Fruit fly (Drosophila melanogaster) whole organism, prepupa: Measurements from ENCODE around the gene CG14234.
A peak's percentile ranks its signal among the peaks of the same experiment; 100 is the strongest.

ENCODE experiments used
- Blimp-1 ChIP-seq: fragments of 200-800 bp; sonication (Bioruptor generic); optimal IDR thresholded peaks from 3 replicates; lab custom pipeline; 2017; ENCODE audit warnings: missing biosample characterization, missing genetic modification characterization, mild to moderate bottlenecking, moderate library complexity, missing genetic modification reagents
- CG10631 ChIP-seq: fragments of 200-800 bp; sonication (Bioruptor generic); optimal IDR thresholded peaks from 2 replicates; lab custom pipeline; 2016; ENCODE audit warnings: missing biosample characterization, missing genetic modification characterization
- CG10669 ChIP-seq: fragments of 200-800 bp; sonication (Bioruptor generic); optimal IDR thresholded peaks from 3 replicates; lab custom pipeline; 2018; ENCODE audit warnings: missing biosample characterization, mild to moderate bottlenecking, missing genetic modification characterization, moderate library complexity
- CG11762 ChIP-seq: fragments of 200-800 bp; sonication (Bioruptor generic); optimal IDR thresholded peaks from 3 replicates; lab custom pipeline; 2016; ENCODE audit warnings: missing biosample characterization, missing genetic modification characterization; ENCODE audit not compliant: insufficient read depth
- CG11902 ChIP-seq: fragments of 200-800 bp; sonication (Bioruptor generic); optimal IDR thresholded peaks from 3 replicates; lab custom pipeline; 2016; ENCODE audit warnings: missing biosample characterization, missing genetic modification characterization
- CG15336 ChIP-seq: fragments of 200-800 bp; sonication (Bioruptor generic); IDR thresholded peaks from 2 replicates; pipeline ENCODE4 v1.3.6; 2022; ENCODE audit warnings: missing biosample characterization, missing genetic modification characterization
- CG1621 ChIP-seq: fragments of 200-800 bp; sonication (Bioruptor generic); optimal IDR thresholded peaks from 3 replicates; lab custom pipeline; 2018; ENCODE audit warnings: missing biosample characterization, mild to moderate bottlenecking, missing genetic modification characterization
- CG16779 ChIP-seq: fragments of 200-800 bp; sonication (Bioruptor generic); optimal IDR thresholded peaks from 3 replicates; lab custom pipeline; 2017; ENCODE audit warnings: missing biosample characterization, mild to moderate bottlenecking, missing genetic modification characterization
- CG31627 ChIP-seq: fragments of 200-800 bp; sonication (Bioruptor generic); optimal IDR thresholded peaks from 3 replicates; lab custom pipeline; 2016; ENCODE audit warnings: missing biosample characterization, missing genetic modification characterization
- CG34406 ChIP-seq: fragments of 200-800 bp; sonication (Bioruptor generic); optimal IDR thresholded peaks from 3 replicates; lab custom pipeline; 2016; ENCODE audit warnings: missing biosample characterization, missing genetic modification characterization
- CG3919 ChIP-seq: fragments of 200-800 bp; sonication (Bioruptor generic); optimal IDR thresholded peaks from 3 replicates; lab custom pipeline; 2016; ENCODE audit warnings: missing biosample characterization, missing genetic modification characterization
- CG4318 ChIP-seq: fragments of 200-800 bp; sonication (Bioruptor generic); optimal IDR thresholded peaks from 3 replicates; lab custom pipeline; 2017; ENCODE audit warnings: missing biosample characterization, mild to moderate bottlenecking, missing genetic modification characterization
- CG6276 ChIP-seq: fragments of 200-800 bp; sonication (Bioruptor generic); optimal IDR thresholded peaks from 2 replicates; lab custom pipeline; 2017; ENCODE audit warnings: missing biosample characterization, mild to moderate bottlenecking, missing genetic modification characterization
- CG6792 ChIP-seq: fragments of 200-800 bp; sonication (Bioruptor generic); optimal IDR thresholded peaks from 3 replicates; lab custom pipeline; 2016; ENCODE audit warnings: missing biosample characterization, missing genetic modification characterization
- CG6854 ChIP-seq: fragments of 200-800 bp; sonication (Bioruptor generic); optimal IDR thresholded peaks from 2 replicates; lab custom pipeline; 2017; ENCODE audit warnings: missing biosample characterization, mild to moderate bottlenecking, missing genetic modification characterization
- CG7368 ChIP-seq: fragments of 200-800 bp; sonication (Bioruptor generic); optimal IDR thresholded peaks from 3 replicates; lab custom pipeline; 2016; ENCODE audit warnings: missing biosample characterization, missing genetic modification characterization
- CG8119 ChIP-seq: fragments of 200-800 bp; sonication (Bioruptor generic); IDR thresholded peaks from 3 replicates; pipeline ENCODE4 v1.3.6; 2022; ENCODE audit warnings: missing biosample characterization, missing genetic modification characterization
- CG8319 ChIP-seq: fragments of 200-800 bp; sonication (Bioruptor generic); optimal IDR thresholded peaks from 3 replicates; lab custom pipeline; 2016; ENCODE audit warnings: missing biosample characterization, missing genetic modification characterization
- CG8632 ChIP-seq: fragments of 200-800 bp; sonication (Bioruptor generic); optimal IDR thresholded peaks from 3 replicates; lab custom pipeline; 2016; ENCODE audit warnings: missing biosample characterization, missing genetic modification characterization
- Eip78C ChIP-seq: fragments of 200-800 bp; sonication (Bioruptor generic); peaks from one replicate; lab custom pipeline; 2016; ENCODE audit warnings: missing biosample characterization, missing genetic modification characterization
- Eip93F ChIP-seq: fragments of 200-800 bp; sonication (Bioruptor generic); optimal IDR thresholded peaks from 2 replicates; lab custom pipeline; 2016; ENCODE audit warnings: missing biosample characterization, mild to moderate bottlenecking, missing genetic modification characterization
- Ets21C ChIP-seq: fragments of 200-800 bp; sonication (Bioruptor generic); optimal IDR thresholded peaks from 3 replicates; lab custom pipeline; 2016; ENCODE audit warnings: missing biosample characterization, missing genetic modification characterization
- Gug ChIP-seq: fragments of 200-800 bp; sonication (Bioruptor generic); IDR thresholded peaks from 2 replicates; pipeline ENCODE4 v1.3.6; 2022; ENCODE audit warnings: missing biosample characterization, missing genetic modification characterization
- Hr38 ChIP-seq: sonication (Bioruptor generic); optimal IDR thresholded peaks from 2 replicates; lab custom pipeline; 2016; ENCODE audit warnings: missing biosample characterization, missing genetic modification characterization
- Hr4 ChIP-seq: fragments of 200-800 bp; sonication (Bioruptor generic); optimal IDR thresholded peaks from 3 replicates; lab custom pipeline; 2016; ENCODE audit warnings: missing biosample characterization, missing genetic modification characterization
- Lpt ChIP-seq: fragments of 200-800 bp; sonication (Bioruptor generic); optimal IDR thresholded peaks from 3 replicates; lab custom pipeline; 2016; ENCODE audit warnings: missing biosample characterization, missing genetic modification characterization
- Met ChIP-seq: fragments of 200-800 bp; sonication (Bioruptor generic); optimal IDR thresholded peaks from 3 replicates; lab custom pipeline; 2016; ENCODE audit warnings: missing biosample characterization, missing genetic modification characterization
- OdsH ChIP-seq: fragments of 200-800 bp; sonication (Bioruptor generic); optimal IDR thresholded peaks from 3 replicates; lab custom pipeline; 2016; ENCODE audit warnings: missing biosample characterization, missing genetic modification characterization
- Sox14 ChIP-seq: fragments of 200-800 bp; sonication (Bioruptor generic); optimal IDR thresholded peaks from 3 replicates; lab custom pipeline; 2016; ENCODE audit warnings: missing biosample characterization, missing genetic modification characterization
- acj6 ChIP-seq: fragments of 200-800 bp; sonication (Bioruptor generic); optimal IDR thresholded peaks from 3 replicates; lab custom pipeline; 2016; ENCODE audit warnings: missing biosample characterization, missing genetic modification characterization
- cyc ChIP-seq: fragments of 200-800 bp; sonication (Bioruptor generic); optimal IDR thresholded peaks from 3 replicates; lab custom pipeline; 2016; ENCODE audit warnings: missing biosample characterization, missing genetic modification characterization
- dac ChIP-seq: fragments of 200-800 bp; sonication (Bioruptor generic); optimal IDR thresholded peaks from 2 replicates; lab custom pipeline; 2017; ENCODE audit warnings: missing biosample characterization, mild to moderate bottlenecking, missing genetic modification characterization
- dsx ChIP-seq: fragments of 200-800 bp; optimal IDR thresholded peaks from 3 replicates; lab custom pipeline; 2019; ENCODE audit warnings: missing biosample characterization, mild to moderate bottlenecking, missing genetic modification characterization, moderate library complexity; ENCODE audit not compliant: poor library complexity, severe bottlenecking
- fkh ChIP-seq: fragments of 200-800 bp; sonication (Bioruptor generic); optimal IDR thresholded peaks from 3 replicates; lab custom pipeline; 2017; ENCODE audit warnings: missing biosample characterization, mild to moderate bottlenecking, missing genetic modification characterization, moderate library complexity
- lz ChIP-seq: fragments of 200-800 bp; sonication (Bioruptor generic); optimal IDR thresholded peaks from 3 replicates; lab custom pipeline; 2016; ENCODE audit warnings: missing biosample characterization, missing genetic modification characterization
- net ChIP-seq: fragments of 200-800 bp; sonication (Bioruptor generic); optimal IDR thresholded peaks from 3 replicates; lab custom pipeline; 2016; ENCODE audit warnings: missing biosample characterization, missing genetic modification characterization
- pdm3 ChIP-seq: fragments of 200-800 bp; sonication (Bioruptor generic); optimal IDR thresholded peaks from 3 replicates; lab custom pipeline; 2016; ENCODE audit warnings: missing biosample characterization, missing genetic modification characterization
- ss ChIP-seq, 2 experiments: fragments of 200-800 bp; sonication (Bioruptor generic); optimal IDR thresholded peaks; 2 replicates in 1 of 2; 3 replicates in 1 of 2; lab custom pipeline; 2017 to 2018; ENCODE audit warnings: mild to moderate bottlenecking in 2 of 2, missing biosample characterization in 2 of 2, missing genetic modification characterization in 2 of 2, moderate library complexity in 1 of 2
- svp ChIP-seq: fragments of 200-800 bp; sonication (Bioruptor generic); peaks from one replicate; lab custom pipeline; 2016; ENCODE audit warnings: missing biosample characterization, missing genetic modification characterization
- topi ChIP-seq: fragments of 200-800 bp; sonication (Bioruptor generic); optimal IDR thresholded peaks from 3 replicates; lab custom pipeline; 2016; ENCODE audit warnings: missing biosample characterization, missing genetic modification characterization
- vri ChIP-seq: fragments of 200-800 bp; sonication (Bioruptor generic); optimal IDR thresholded peaks from 3 replicates; lab custom pipeline; 2016; ENCODE audit warnings: missing biosample characterization, mild to moderate bottlenecking, missing genetic modification characterization

The CG14234 gene

dm6 chrX:19717041-19717440, 18.3 kb upstream of the CG14234 start:
- no peak for TF ChIP-seq lz
- TF ChIP-seq svp (GFP tag; lab: Kevin White, UChicago), result peak; percentile 17
- TF ChIP-seq CG11762, result no peak
- no peak for TF ChIP-seq net (GFP tag; lab: Kevin White, UChicago)

dm6 chrX:19717988-19718973, 17.1 kb upstream of the CG14234 start, which contains the start of gene CG12531:
CG12531 (plus strand) TSS chrX:19718923.
- TF ChIP-seq CG10669 (GFP tag; lab: Kevin White, UChicago), result no peak
- TF ChIP-seq ss (GFP tag; optimal IDR thresholded peaks at IDR 0.05; lab: Kevin White, UChicago), result peak in 1 of 2 experiments; percentile 35
- TF ChIP-seq Blimp-1 (GFP tag; lab: Kevin White, UChicago), result no peak
- no peak for TF ChIP-seq Gug (GFP tag; lab: Robert Waterston, UW)
- TF ChIP-seq svp (GFP tag; lab: Kevin White, UChicago), result peak; percentile 10

dm6 chrX:19730844-19731243, 4.5 kb upstream of the CG14234 start, which contains the start of gene AP-1-2beta:
AP-1-2beta (plus strand) TSS chrX:19731004.
- no peak for TF ChIP-seq Hr4 (GFP tag; lab: Kevin White, UChicago)
- TF ChIP-seq vri, result no peak
- no peak for TF ChIP-seq Sox14 (GFP tag; lab: Kevin White, UChicago)
- no peak for TF ChIP-seq pdm3 (GFP tag; lab: Kevin White, UChicago)

- TF ChIP-seq CG15336 (GFP tag; lab: Robert Waterston, UW) (no peak), CG6792 (GFP tag; lab: Kevin White, UChicago) (no peak), CG1621 (no peak), CG10631 (no peak), CG34406 (GFP tag; lab: Kevin White, UChicago) (no peak), pdm3 (GFP tag; lab: Kevin White, UChicago) (no peak), CG11902 (GFP tag; lab: Kevin White, UChicago) (no peak), CG6854 (GFP tag; lab: Kevin White, UChicago) (no peak), Lpt (GFP tag; lab: Kevin White, UChicago) (no peak), CG31627 (no peak)
Measured at dm6 chrX:19737872-19738271, 2.5 kb downstream of the CG14234 start.

- TF ChIP-seq CG3919, result peak; percentile 59
- peak; percentile 1 for TF ChIP-seq CG8319 (GFP tag; lab: Kevin White, UChicago)
- TF ChIP-seq Eip78C (GFP tag; lab: Kevin White, UChicago), result peak; percentile 66
- TF ChIP-seq CG6276 (GFP tag; lab: Kevin White, UChicago), result no peak
- TF ChIP-seq cyc (GFP tag; lab: Kevin White, UChicago), result peak; percentile 48
- peak; percentile 65 for TF ChIP-seq Sox14 (GFP tag; lab: Kevin White, UChicago)
- no peak for TF ChIP-seq OdsH (GFP tag; lab: Kevin White, UChicago)
- no peak for TF ChIP-seq Eip93F (GFP tag; lab: Kevin White, UChicago)
- peak; percentile 5 for TF ChIP-seq CG1621
- TF ChIP-seq CG11762, result no peak
- no peak for TF ChIP-seq dsx (GFP tag; lab: Kevin White, UChicago)
- TF ChIP-seq CG10669 (GFP tag; lab: Kevin White, UChicago), result no peak
- TF ChIP-seq ss (GFP tag; optimal IDR thresholded peaks at IDR 0.05; lab: Kevin White, UChicago), result peak in 1 of 2 experiments; percentile 30
- TF ChIP-seq CG4318 (GFP tag; lab: Kevin White, UChicago), result no peak
- no peak for TF ChIP-seq Met
- TF ChIP-seq vri, result peak; percentile 98
- TF ChIP-seq CG16779 (tag; lab: Kevin White, UChicago), result no peak
- TF ChIP-seq CG34406 (GFP tag; lab: Kevin White, UChicago), result no peak
- TF ChIP-seq Hr38 (GFP tag; lab: Kevin White, UChicago), result no peak
- no peak; the same call in 2 of the 3 replicates for TF ChIP-seq CG8119 (GFP tag; lab: Robert Waterston, UW)
- peak; percentile 28 for TF ChIP-seq dac
- no peak for TF ChIP-seq CG7368
- TF ChIP-seq acj6 (GFP tag; lab: Kevin White, UChicago), result no peak
- TF ChIP-seq Blimp-1 (GFP tag; lab: Kevin White, UChicago), result no peak
- TF ChIP-seq fkh (GFP tag; lab: Kevin White, UChicago), result no peak
- TF ChIP-seq topi (GFP tag; lab: Kevin White, UChicago), result no peak
- TF ChIP-seq Ets21C (GFP tag; lab: Kevin White, UChicago), result no peak
- TF ChIP-seq CG8632, result no peak
Measured at dm6 chrX:19744003-19744488, 8.7 kb downstream of the CG14234 start, which contains the start of the genes CG18809, COX6B, CG33932 and Rpp20. CG18809 (minus strand) TSS chrX:19744335. COX6B (minus strand) TSS chrX:19744335. CG33932 (plus strand) TSS chrX:19744431. Rpp20 (plus strand) TSS chrX:19744431.
